Worm (Caenorhabditis elegans): ENCODE results near the gene gcst-1.

ce11 chrV:5666036-5666729 lies 46.5 kb upstream of the gcst-1 start, which contains the start of gene C14C11.7:
- TF ChIP-seq rnt-1 (tag; optimal IDR thresholded peaks at IDR 0.05) = no peak
- TF ChIP-seq C08G9.2 (tag; optimal IDR thresholded peaks at IDR 0.05) = no peak
- no peak for TF ChIP-seq fkh-10 (GFP tag; optimal IDR thresholded peaks at IDR 0.05)
- no peak for TF ChIP-seq ama-1 (optimal IDR thresholded peaks at IDR 0.05)
- TF ChIP-seq nhr-11 (tag; optimal IDR thresholded peaks at IDR 0.05) = no peak
- no peak for TF ChIP-seq T23F11.4 (GFP tag; optimal IDR thresholded peaks at IDR 0.05)
- no peak for TF ChIP-seq C38D4.7 (GFP tag; optimal IDR thresholded peaks at IDR 0.05)
- TF ChIP-seq Y22D7AL.16 (tag; optimal IDR thresholded peaks at IDR 0.05) = no peak
- TF ChIP-seq ceh-48 (tag; optimal IDR thresholded peaks at IDR 0.05) = no peak
- TF ChIP-seq ceh-14 (tag; optimal IDR thresholded peaks at IDR 0.05) = no peak
- TF ChIP-seq ceh-30 (tag; optimal IDR thresholded peaks at IDR 0.05) = no peak
- no peak for TF ChIP-seq unc-42 (tag; optimal IDR thresholded peaks at IDR 0.05)
- TF ChIP-seq sox-4 (tag; optimal IDR thresholded peaks at IDR 0.05) = no peak

All from whole organism, late embryonic.